Worm (Caenorhabditis elegans): ENCODE results near the gene mex-1.

DNA sequence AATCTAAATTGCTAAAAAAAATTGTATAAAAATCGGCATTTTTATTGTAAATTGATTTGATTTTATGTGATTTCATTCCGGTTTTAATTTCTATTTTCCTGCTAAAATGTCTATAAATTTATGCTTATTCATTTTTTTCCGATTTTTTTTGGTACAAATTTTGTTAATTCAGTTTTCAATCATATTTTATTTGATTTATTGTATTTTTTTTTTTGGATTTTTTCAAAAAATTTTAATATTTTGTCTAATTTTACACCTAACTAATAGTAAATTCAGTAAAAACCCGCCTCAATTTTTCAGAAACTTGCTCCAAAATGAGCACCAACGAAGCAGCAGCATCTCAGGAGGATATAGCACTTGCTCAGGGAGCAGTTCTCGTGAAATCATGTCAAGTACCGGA is 24.3 kb downstream of the mex-1 start, which contains the start of gene dhps-1:
- TF ChIP-seq flt-1 (GFP tag; IDR thresholded peaks at IDR 0.05), result no peak
- no peak for TF ChIP-seq ref-1 (GFP tag; conservative IDR thresholded peaks at IDR 0.05)
- TF ChIP-seq T22C8.4 (GFP tag; IDR thresholded peaks at IDR 0.05), result no peak
